Fruit fly (Drosophila melanogaster): ENCODE measurements around the gene Atg16.

Gene Atg16

DNA sequence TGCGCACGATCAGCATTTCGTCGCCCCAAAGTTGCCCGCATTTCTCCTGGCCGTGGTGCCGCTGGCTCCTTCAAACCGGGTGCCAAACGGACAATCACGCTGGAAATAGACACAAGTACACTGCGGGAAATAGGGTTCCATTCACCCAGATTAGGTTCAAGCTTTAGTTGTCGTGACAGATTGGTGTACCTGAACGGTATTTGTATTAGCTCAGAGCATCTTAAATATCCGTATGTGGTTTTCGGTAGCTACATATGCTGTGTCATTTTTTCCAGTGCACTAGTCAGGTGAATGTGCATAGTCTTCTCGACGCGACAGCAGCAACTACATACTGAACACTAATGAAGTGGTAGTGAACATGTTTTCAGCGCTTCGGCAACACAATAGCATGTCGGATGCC lies 12.2 kb upstream of the Atg16 start (continued):
- TF ChIP-seq Blimp-1 (GFP tag; optimal IDR thresholded peaks at IDR 0.05) (no peak), tx (GFP tag; optimal IDR thresholded peaks at IDR 0.05) (no peak), amos (GFP tag; IDR thresholded peaks at IDR 0.05; ENCODE audit: partially characterized antibody) (no peak), Bdp1 (GFP tag; optimal IDR thresholded peaks at IDR 0.05) (no peak), Lpt (GFP tag; optimal IDR thresholded peaks at IDR 0.05) (no peak), CG17328 (GFP tag; IDR thresholded peaks at IDR 0.05) (0 out of 2 replicates have a peak, but pooled peaks have one; percentile 21), CG9817 (tag; optimal IDR thresholded peaks at IDR 0.05) (no peak), CG2889 (GFP tag; IDR thresholded peaks at IDR 0.05) (no peak), CG5245 (GFP tag; optimal IDR thresholded peaks at IDR 0.05) (no peak), Drgx (GFP tag; IDR thresholded peaks at IDR 0.05) (peak; percentile 88), CG10321 (GFP tag; IDR thresholded peaks at IDR 0.05) (no peak), Eip74EF (GFP tag; optimal IDR thresholded peaks at IDR 0.05) (no peak), NC2β (GFP tag; optimal IDR thresholded peaks at IDR 0.05) (no peak), kah (GFP tag; optimal IDR thresholded peaks at IDR 0.05) (no peak), Sox102F (GFP tag; optimal IDR thresholded peaks at IDR 0.05) (no peak), ewg (GFP tag; optimal IDR thresholded peaks at IDR 0.05) (no peak), Ptx1 (GFP tag; IDR thresholded peaks at IDR 0.05) (peak; percentile 41), lab (GFP tag; optimal IDR thresholded peaks at IDR 0.05) (no peak), da (GFP tag; optimal IDR thresholded peaks at IDR 0.05) (no peak), CG8359 (GFP tag; optimal IDR thresholded peaks at IDR 0.05; ENCODE audit: borderline replicate concordance) (no peak), CG6175 (GFP tag; IDR thresholded peaks at IDR 0.05) (no peak), D (optimal IDR thresholded peaks at IDR 0.05) (no peak), D (GFP tag; optimal IDR thresholded peaks at IDR 0.05) (no peak), ato (GFP tag; IDR thresholded peaks at IDR 0.05; ENCODE audit: partially characterized antibody) (no peak), Fer1 (GFP tag; optimal IDR thresholded peaks at IDR 0.05) (no peak), Ssrp (tag; optimal IDR thresholded peaks at IDR 0.05) (peak; percentile 15), CG13775 (GFP tag; optimal IDR thresholded peaks at IDR 0.05) (no peak), CG1832 (GFP tag; optimal IDR thresholded peaks at IDR 0.05) (no peak), Sin3A (optimal IDR thresholded peaks at IDR 0.05) (no peak), CG3163 (GFP tag; optimal IDR thresholded peaks at IDR 0.05) (no peak), cwo (GFP tag; optimal IDR thresholded peaks at IDR 0.05) (no peak), CG12104 (GFP tag; optimal IDR thresholded peaks at IDR 0.05) (no peak), pzg (GFP tag; optimal IDR thresholded peaks at IDR 0.05) (no peak), CG4820 (GFP tag; optimal IDR thresholded peaks at IDR 0.05) (no peak), CG3065 (GFP tag; optimal IDR thresholded peaks at IDR 0.05) (no peak), CG13123 (GFP tag; optimal IDR thresholded peaks at IDR 0.05) (no peak), hbn (GFP tag; IDR thresholded peaks at IDR 0.05; ENCODE audit: partially characterized antibody) (no peak), onecut (GFP tag; IDR thresholded peaks at IDR 0.05) (no peak), HLH3B (GFP tag; IDR thresholded peaks at IDR 0.05) (no peak), zfh2 (GFP tag; optimal IDR thresholded peaks at IDR 0.05) (no peak), Gug (GFP tag; IDR thresholded peaks at IDR 0.05) (no peak), eyg (GFP tag; optimal IDR thresholded peaks at IDR 0.05) (no peak), CG10959 (GFP tag; IDR thresholded peaks at IDR 0.05) (no peak), luna (GFP tag; optimal IDR thresholded peaks at IDR 0.05) (no peak), CG10462 (GFP tag; optimal IDR thresholded peaks at IDR 0.05) (no peak), CHES-1-like (GFP tag; optimal IDR thresholded peaks at IDR 0.05) (no peak), lola (GFP tag; optimal IDR thresholded peaks at IDR 0.05) (no peak), CG17612 (GFP tag; IDR thresholded peaks at IDR 0.05) (no peak), CG9876 (GFP tag; optimal IDR thresholded peaks at IDR 0.05) (no peak), tio (GFP tag; optimal IDR thresholded peaks at IDR 0.05) (no peak), prd (optimal IDR thresholded peaks at IDR 0.05) (no peak), prd (GFP tag; IDR thresholded peaks at IDR 0.05) (peak; percentile 69; the same call in 2 of the 3 replicates), Dfd (GFP tag; optimal IDR thresholded peaks at IDR 0.05) (no peak)

Data from whole organism, embryonic.